Worm (Caenorhabditis elegans): ENCODE results near the gene Y44A6C.1.

Y44A6C.1 gene

DNA sequence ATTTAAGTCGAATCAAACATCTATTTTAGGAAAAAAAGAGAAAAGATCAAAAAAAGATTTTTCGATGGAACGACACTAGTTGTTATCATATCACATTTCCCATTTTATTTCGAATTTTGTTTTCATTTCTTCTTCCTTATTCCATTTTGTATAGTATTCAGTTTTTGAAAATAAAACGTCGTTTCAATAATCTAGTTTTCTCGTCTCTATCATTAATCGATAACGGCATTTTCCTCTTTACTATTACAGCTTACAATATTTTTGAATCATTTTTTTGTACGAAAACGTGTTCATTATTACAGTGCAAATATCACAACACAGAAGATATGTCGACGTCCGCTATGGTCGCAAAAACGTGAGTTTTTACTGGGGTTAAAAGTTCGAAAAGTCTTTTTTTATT lies at the start of gene Y44A6C.1:
Gene Y44A6C.1, plus strand, starts transcription at position 301 of the 400 bp plus-strand sequence.
- no peak for TF ChIP-seq ztf-23 (GFP tag; IDR thresholded peaks at IDR 0.05)
- no peak for TF ChIP-seq klf-2 (GFP tag; conservative IDR thresholded peaks at IDR 0.05)
- TF ChIP-seq ztf-29 (GFP tag; IDR thresholded peaks at IDR 0.05): no peak
- TF ChIP-seq flt-1 (GFP tag; IDR thresholded peaks at IDR 0.05): no peak
- TF ChIP-seq cog-1 (tag; optimal IDR thresholded peaks at IDR 0.05): no peak
- TF ChIP-seq ref-1 (GFP tag; conservative IDR thresholded peaks at IDR 0.05): no peak
- no peak for TF ChIP-seq T22C8.4 (GFP tag; IDR thresholded peaks at IDR 0.05)
- no peak for TF ChIP-seq tab-1 (GFP tag; IDR thresholded peaks at IDR 0.05)

DNA sequence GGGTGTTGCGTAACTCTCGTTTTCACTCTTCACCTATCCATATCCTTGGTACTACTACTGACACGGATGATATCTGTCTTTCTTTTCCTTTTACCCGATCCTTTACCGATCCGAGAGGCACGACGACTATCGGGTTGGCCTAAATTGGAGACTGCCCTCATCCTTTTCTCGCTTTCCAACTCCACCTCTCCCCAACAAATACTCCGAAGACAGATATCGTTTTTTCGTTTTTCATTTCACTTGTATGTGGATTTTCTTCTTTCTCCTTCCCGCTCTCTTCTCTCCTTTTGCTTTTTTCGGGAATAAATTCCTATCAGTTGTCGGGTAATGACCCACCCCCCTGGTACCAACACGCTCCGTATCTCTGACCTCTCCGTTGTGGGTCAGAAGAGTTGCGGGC lies 48.8 kb upstream of the Y44A6C.1 start:
- no peak for TF ChIP-seq klf-2 (GFP tag; conservative IDR thresholded peaks at IDR 0.05)
- TF ChIP-seq tab-1 (GFP tag; IDR thresholded peaks at IDR 0.05): no peak
- TF ChIP-seq flt-1 (GFP tag; IDR thresholded peaks at IDR 0.05): no peak
- TF ChIP-seq T22C8.4 (GFP tag; IDR thresholded peaks at IDR 0.05): no peak
- TF ChIP-seq ztf-23 (GFP tag; IDR thresholded peaks at IDR 0.05): no peak
- no peak for TF ChIP-seq ref-1 (GFP tag; conservative IDR thresholded peaks at IDR 0.05)
- no peak for TF ChIP-seq cog-1 (tag; optimal IDR thresholded peaks at IDR 0.05)
- no peak for TF ChIP-seq med-1 (GFP tag; optimal IDR thresholded peaks at IDR 0.05; ENCODE audit: insufficient read depth)
- TF ChIP-seq ztf-29 (GFP tag; IDR thresholded peaks at IDR 0.05): no peak

DNA sequence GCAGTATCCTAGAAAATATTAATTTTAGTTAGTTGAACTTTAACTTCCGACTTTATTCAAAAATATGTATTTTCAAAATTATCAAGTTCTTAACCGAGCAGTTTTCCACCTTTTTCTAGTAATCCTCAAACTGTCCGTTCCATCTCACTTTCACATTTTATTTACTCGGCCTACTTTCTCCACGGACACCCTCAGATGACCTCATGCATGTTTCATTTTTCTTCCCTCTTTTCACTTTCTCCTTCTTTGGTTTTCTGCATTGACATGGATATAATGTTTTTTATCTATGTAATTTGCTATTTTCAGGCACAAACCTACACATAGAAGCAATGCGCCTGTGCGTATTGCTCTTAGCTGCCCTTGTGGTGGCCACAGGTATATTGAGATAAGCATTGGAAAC lies 46.8 kb upstream of the Y44A6C.1 start, which contains the start of gene mlt-11:
Gene mlt-11, plus strand, starts transcription at position 301 of the 400 bp plus-strand sequence.
- TF ChIP-seq cog-1 (tag; optimal IDR thresholded peaks at IDR 0.05) (no peak), T22C8.4 (GFP tag; IDR thresholded peaks at IDR 0.05) (no peak), med-1 (GFP tag; optimal IDR thresholded peaks at IDR 0.05; ENCODE audit: insufficient read depth) (no peak), klf-2 (GFP tag; conservative IDR thresholded peaks at IDR 0.05) (no peak), ztf-23 (GFP tag; IDR thresholded peaks at IDR 0.05) (no peak), flt-1 (GFP tag; IDR thresholded peaks at IDR 0.05) (no peak), ztf-29 (GFP tag; IDR thresholded peaks at IDR 0.05) (no peak), tab-1 (GFP tag; IDR thresholded peaks at IDR 0.05) (no peak), ref-1 (GFP tag; conservative IDR thresholded peaks at IDR 0.05) (no peak)

DNA sequence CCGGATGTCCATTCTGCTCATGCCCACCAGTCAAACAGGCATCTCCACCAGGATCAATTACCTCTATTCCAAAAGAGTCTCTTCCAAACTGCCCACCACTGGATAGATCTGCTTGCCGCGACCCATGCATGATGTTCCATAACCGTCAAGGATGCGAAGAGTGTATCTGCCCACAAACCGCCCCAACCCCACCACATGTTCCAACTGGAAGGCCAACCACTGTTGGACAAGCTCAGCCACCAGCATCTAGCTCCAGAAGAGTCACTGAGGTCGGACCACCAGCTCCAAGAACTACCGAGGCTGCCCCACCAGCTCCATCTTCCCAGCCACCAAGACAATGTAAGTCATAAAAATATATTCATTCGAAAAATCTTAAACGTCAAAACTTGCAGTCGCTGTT lies 43.1 kb upstream of the Y44A6C.1 start:
- TF ChIP-seq klf-2 (GFP tag; conservative IDR thresholded peaks at IDR 0.05) (no peak), T22C8.4 (GFP tag; IDR thresholded peaks at IDR 0.05) (no peak), ztf-29 (GFP tag; IDR thresholded peaks at IDR 0.05) (no peak), ztf-23 (GFP tag; IDR thresholded peaks at IDR 0.05) (no peak)

DNA sequence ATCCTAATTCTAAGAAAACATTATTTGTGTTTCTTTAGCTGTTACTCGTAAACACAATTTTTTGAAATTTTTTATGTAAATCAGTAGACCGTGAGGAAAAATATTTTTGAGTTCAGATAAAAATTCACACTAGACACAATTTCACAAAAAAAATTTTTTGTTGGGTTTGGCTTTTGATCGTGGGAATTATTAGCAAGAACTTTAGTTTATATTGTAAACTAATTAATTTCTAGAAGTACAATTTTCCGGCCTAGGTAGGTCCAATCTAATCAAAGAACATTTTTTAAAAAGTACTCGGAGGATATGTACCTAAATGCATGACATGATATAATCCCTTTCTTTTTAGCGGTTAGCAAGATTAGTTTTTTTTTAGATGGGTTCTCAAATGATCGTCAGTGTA lies 33.5 kb upstream of the Y44A6C.1 start:
- TF ChIP-seq klf-2 (GFP tag; conservative IDR thresholded peaks at IDR 0.05): no peak
- no peak for TF ChIP-seq tab-1 (GFP tag; IDR thresholded peaks at IDR 0.05)
- no peak for TF ChIP-seq ztf-29 (GFP tag; IDR thresholded peaks at IDR 0.05)
- no peak for TF ChIP-seq T22C8.4 (GFP tag; IDR thresholded peaks at IDR 0.05)
- TF ChIP-seq med-1 (GFP tag; optimal IDR thresholded peaks at IDR 0.05; ENCODE audit: insufficient read depth): no peak
- no peak for TF ChIP-seq cog-1 (tag; optimal IDR thresholded peaks at IDR 0.05)
- TF ChIP-seq ztf-23 (GFP tag; IDR thresholded peaks at IDR 0.05): no peak
- TF ChIP-seq flt-1 (GFP tag; IDR thresholded peaks at IDR 0.05): no peak
- TF ChIP-seq ref-1 (GFP tag; conservative IDR thresholded peaks at IDR 0.05): no peak

DNA sequence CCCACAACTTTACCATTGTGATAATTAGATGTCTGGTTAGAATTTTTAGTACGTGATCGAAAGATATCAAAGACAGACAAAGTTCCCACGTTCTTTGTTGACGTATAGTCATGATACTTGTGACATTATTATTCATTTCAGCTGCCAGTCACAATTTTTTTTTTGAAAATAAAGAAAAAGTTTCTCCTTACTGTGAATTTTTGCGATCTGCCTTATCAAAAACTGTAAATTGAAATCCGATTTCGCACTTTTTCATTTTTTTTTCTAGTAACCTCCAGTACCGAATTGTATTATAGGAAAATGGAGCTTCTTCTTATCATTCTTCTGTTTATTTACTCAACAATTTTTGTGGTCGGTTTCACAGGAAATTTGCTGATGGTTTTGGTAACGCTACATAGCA lies 32.6 kb upstream of the Y44A6C.1 start, which contains the start of gene srsx-35:
Gene srsx-35, plus strand, starts transcription at position 301 of the 400 bp plus-strand sequence.
- no peak for TF ChIP-seq ref-1 (GFP tag; conservative IDR thresholded peaks at IDR 0.05)
- TF ChIP-seq tab-1 (GFP tag; IDR thresholded peaks at IDR 0.05): no peak
- no peak for TF ChIP-seq flt-1 (GFP tag; IDR thresholded peaks at IDR 0.05)
- no peak for TF ChIP-seq med-1 (GFP tag; optimal IDR thresholded peaks at IDR 0.05; ENCODE audit: insufficient read depth)
- no peak for TF ChIP-seq T22C8.4 (GFP tag; IDR thresholded peaks at IDR 0.05)
- TF ChIP-seq klf-2 (GFP tag; conservative IDR thresholded peaks at IDR 0.05): no peak
- no peak for TF ChIP-seq ztf-29 (GFP tag; IDR thresholded peaks at IDR 0.05)
- no peak for TF ChIP-seq ztf-23 (GFP tag; IDR thresholded peaks at IDR 0.05)
- TF ChIP-seq cog-1 (tag; optimal IDR thresholded peaks at IDR 0.05): no peak

DNA sequence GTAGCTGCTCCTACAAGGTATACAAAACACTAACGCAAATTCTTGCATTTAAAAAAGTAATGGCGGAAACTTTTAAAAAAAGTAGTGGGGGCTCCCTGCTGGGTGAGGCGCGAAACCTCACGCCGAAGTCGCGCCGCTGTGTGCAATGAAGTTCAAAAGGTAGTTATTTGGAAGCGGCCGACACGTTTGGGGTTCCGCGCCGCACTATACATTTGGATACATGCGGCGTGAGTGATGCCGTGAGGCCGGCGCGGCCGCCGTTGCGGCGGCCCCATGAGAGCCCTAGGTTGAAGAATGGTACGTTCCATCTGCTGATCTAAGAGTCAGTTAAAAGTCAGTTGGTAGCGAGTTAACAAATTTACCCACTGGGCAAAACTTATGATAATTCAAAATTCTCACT lies 31.9 kb upstream of the Y44A6C.1 start:
- TF ChIP-seq ref-1 (GFP tag; conservative IDR thresholded peaks at IDR 0.05) (no peak), med-1 (GFP tag; optimal IDR thresholded peaks at IDR 0.05; ENCODE audit: insufficient read depth) (no peak), ztf-29 (GFP tag; IDR thresholded peaks at IDR 0.05) (no peak), ztf-23 (GFP tag; IDR thresholded peaks at IDR 0.05) (no peak), klf-2 (GFP tag; conservative IDR thresholded peaks at IDR 0.05) (no peak), tab-1 (GFP tag; IDR thresholded peaks at IDR 0.05) (no peak), cog-1 (tag; optimal IDR thresholded peaks at IDR 0.05) (no peak), T22C8.4 (GFP tag; IDR thresholded peaks at IDR 0.05) (no peak), flt-1 (GFP tag; IDR thresholded peaks at IDR 0.05) (no peak)

DNA sequence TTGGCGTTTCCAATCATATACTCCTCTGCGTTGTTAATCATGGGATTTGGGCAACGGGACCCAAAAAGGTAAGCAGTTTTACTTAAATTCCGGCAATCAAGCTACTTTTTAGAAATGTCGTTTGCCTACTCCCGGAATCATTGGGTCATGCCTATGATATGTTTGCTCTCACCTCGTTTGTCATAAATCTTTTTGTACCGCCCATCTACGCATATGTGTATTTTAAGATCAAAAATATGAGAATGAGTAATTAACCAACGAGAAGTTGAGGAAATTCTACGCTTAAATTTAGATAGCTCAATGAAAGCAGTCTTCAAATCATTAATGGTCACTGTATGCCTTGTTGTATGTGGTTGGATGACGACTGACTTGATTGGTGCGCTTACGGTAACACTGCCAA lies 31.4 kb upstream of the Y44A6C.1 start:
- TF ChIP-seq ztf-29 (GFP tag; IDR thresholded peaks at IDR 0.05): no peak
- TF ChIP-seq med-1 (GFP tag; optimal IDR thresholded peaks at IDR 0.05; ENCODE audit: insufficient read depth): no peak
- no peak for TF ChIP-seq T22C8.4 (GFP tag; IDR thresholded peaks at IDR 0.05)
- no peak for TF ChIP-seq tab-1 (GFP tag; IDR thresholded peaks at IDR 0.05)
- TF ChIP-seq ref-1 (GFP tag; conservative IDR thresholded peaks at IDR 0.05): no peak
- TF ChIP-seq flt-1 (GFP tag; IDR thresholded peaks at IDR 0.05): no peak
- TF ChIP-seq cog-1 (tag; optimal IDR thresholded peaks at IDR 0.05): no peak
- no peak for TF ChIP-seq klf-2 (GFP tag; conservative IDR thresholded peaks at IDR 0.05)
- no peak for TF ChIP-seq ztf-23 (GFP tag; IDR thresholded peaks at IDR 0.05)

DNA sequence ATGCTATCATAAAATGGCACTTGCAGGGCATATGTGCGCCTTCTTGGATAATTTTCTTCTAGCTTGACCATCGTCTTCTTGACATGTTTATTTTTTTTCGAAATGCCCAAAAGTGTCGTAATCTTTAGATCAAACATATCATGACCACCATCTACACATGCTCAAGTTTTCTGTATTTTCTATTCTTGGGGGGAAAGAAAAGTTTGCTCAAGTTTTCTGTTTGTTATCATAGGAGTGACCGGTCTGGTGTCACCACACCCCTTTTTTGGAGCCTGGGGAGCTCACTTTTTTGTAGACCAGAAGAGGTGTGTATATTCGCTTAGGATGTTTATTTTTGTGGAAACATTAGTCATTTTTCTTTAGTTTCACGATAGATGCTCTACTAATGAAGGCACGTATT lies 28.3 kb upstream of the Y44A6C.1 start, which contains the start of gene klf-2:
Gene klf-2, plus strand, starts transcription at position 301 of the 400 bp plus-strand sequence.
- TF ChIP-seq T22C8.4 (GFP tag; IDR thresholded peaks at IDR 0.05) (no peak), med-1 (GFP tag; optimal IDR thresholded peaks at IDR 0.05; ENCODE audit: insufficient read depth) (no peak), ztf-29 (GFP tag; IDR thresholded peaks at IDR 0.05) (no peak), cog-1 (tag; optimal IDR thresholded peaks at IDR 0.05) (no peak), ref-1 (GFP tag; conservative IDR thresholded peaks at IDR 0.05) (no peak), ztf-23 (GFP tag; IDR thresholded peaks at IDR 0.05) (no peak), flt-1 (GFP tag; IDR thresholded peaks at IDR 0.05) (no peak), tab-1 (GFP tag; IDR thresholded peaks at IDR 0.05) (no peak), klf-2 (GFP tag; conservative IDR thresholded peaks at IDR 0.05) (no peak)

All from whole organism, midembryonic.